Fruit fly (Drosophila melanogaster) whole organism, embryonic: ENCODE results near the gene Cyp6d4.

Experiments
- CG10431 ChIP-seq: fragments of 200-800 bp; sonication (Bioruptor generic); optimal IDR thresholded peaks from 3 replicates; lab custom pipeline; 2018; ENCODE audit warnings: missing biosample characterization, mild to moderate bottlenecking, missing genetic modification characterization
- CG10462 ChIP-seq: fragments of 200-800 bp; sonication (Bioruptor generic); optimal IDR thresholded peaks from 2 replicates; lab custom pipeline; 2016; ENCODE audit warnings: missing biosample characterization, missing genetic modification characterization
- CG13894 ChIP-seq: fragments of 200-800 bp; sonication (Bioruptor generic); optimal IDR thresholded peaks from 3 replicates; lab custom pipeline; 2018; ENCODE audit warnings: missing biosample characterization, mild to moderate bottlenecking, missing genetic modification characterization, moderate library complexity
- CG14860 ChIP-seq: fragments of 200-800 bp; sonication (Bioruptor generic); IDR thresholded peaks from 3 replicates; pipeline ENCODE4 v1.3.6; 2022; ENCODE audit warnings: missing biosample characterization, missing genetic modification characterization; ENCODE audit not compliant: partially characterized antibody
- CG15073 ChIP-seq: fragments of 200-800 bp; sonication (Bioruptor generic); optimal IDR thresholded peaks from 2 replicates; lab custom pipeline; 2016; ENCODE audit warnings: missing biosample characterization, missing genetic modification characterization
- CG1647 ChIP-seq: fragments of 200-800 bp; sonication (Bioruptor generic); optimal IDR thresholded peaks from 3 replicates; lab custom pipeline; 2016; ENCODE audit warnings: missing biosample characterization, missing genetic modification characterization
- CG17568 ChIP-seq: fragments of 200-800 bp; sonication (Bioruptor generic); optimal IDR thresholded peaks from 2 replicates; lab custom pipeline; 2018; ENCODE audit warnings: missing biosample characterization, mild to moderate bottlenecking, missing genetic modification characterization, moderate library complexity
- CG2116 ChIP-seq: fragments of 200-800 bp; sonication (Bioruptor generic); optimal IDR thresholded peaks from 3 replicates; lab custom pipeline; 2018; ENCODE audit warnings: missing biosample characterization, mild to moderate bottlenecking, missing genetic modification characterization
- CG2199 ChIP-seq: fragments of 200-800 bp; sonication (Bioruptor generic); IDR thresholded peaks from 3 replicates; pipeline ENCODE4 v1.3.6; 2022; ENCODE audit warnings: missing biosample characterization, missing genetic modification characterization
- CG3065 ChIP-seq: fragments of 200-800 bp; sonication (Bioruptor generic); optimal IDR thresholded peaks from 2 replicates; lab custom pipeline; 2016; ENCODE audit warnings: missing biosample characterization, missing genetic modification characterization
- CG4820 ChIP-seq: fragments of 200-800 bp; sonication (Bioruptor generic); optimal IDR thresholded peaks from 3 replicates; lab custom pipeline; 2016; ENCODE audit warnings: missing biosample characterization, missing genetic modification characterization
- CG5180 ChIP-seq: fragments of 200-800 bp; sonication (Bioruptor generic); optimal IDR thresholded peaks from 3 replicates; lab custom pipeline; 2017; ENCODE audit warnings: missing biosample characterization, missing genetic modification characterization, mild to moderate bottlenecking, moderate library complexity, missing genetic modification reagents
- CG5245 ChIP-seq: fragments of 200-800 bp; sonication (Bioruptor generic); optimal IDR thresholded peaks from 3 replicates; lab custom pipeline; 2016; ENCODE audit warnings: missing biosample characterization, missing genetic modification characterization
- CG6791 ChIP-seq: fragments of 200-800 bp; sonication (Bioruptor generic); IDR thresholded peaks from 3 replicates; pipeline ENCODE4 v1.3.6; 2022; ENCODE audit warnings: missing biosample characterization, missing genetic modification characterization; ENCODE audit not compliant: partially characterized antibody
- CG7372 ChIP-seq: fragments of 200-800 bp; sonication (Bioruptor generic); IDR thresholded peaks from 2 replicates; pipeline ENCODE4 v1.3.6; 2022; ENCODE audit warnings: missing biosample characterization, missing genetic modification characterization
- CG7987 ChIP-seq: fragments of 200-800 bp; sonication (Bioruptor generic); optimal IDR thresholded peaks from 2 replicates; lab custom pipeline; 2018; ENCODE audit warnings: missing biosample characterization, mild to moderate bottlenecking, missing genetic modification characterization, moderate library complexity
- Dad ChIP-seq: fragments of 200-800 bp; sonication (Bioruptor generic); optimal IDR thresholded peaks from 3 replicates; lab custom pipeline; 2016; ENCODE audit warnings: missing biosample characterization, missing genetic modification characterization
- Dll ChIP-seq: fragments of 200-800 bp; sonication (Bioruptor generic); IDR thresholded peaks from 4 replicates; pipeline ENCODE4 v1.3.6; 2022; ENCODE audit warnings: missing biosample characterization, missing genetic modification characterization; ENCODE audit not compliant: partially characterized antibody
- Dref ChIP-seq: fragments of 200-800 bp; sonication (Bioruptor generic); IDR thresholded peaks from 2 replicates; pipeline ENCODE4 v1.3.6; 2022; ENCODE audit warnings: missing biosample characterization, missing genetic modification characterization
- Gug ChIP-seq: fragments of 200-800 bp; sonication (Bioruptor generic); IDR thresholded peaks from 4 replicates; pipeline ENCODE4 v1.3.6; 2022; ENCODE audit warnings: missing biosample characterization, missing genetic modification characterization
- Hr39 ChIP-seq: fragments of >200 bp; optimal IDR thresholded peaks from 2 replicates; lab custom pipeline; 2017
- MTF-1 ChIP-seq: fragments of 200-800 bp; sonication (Bioruptor generic); optimal IDR thresholded peaks from 2 replicates; lab custom pipeline; 2018; ENCODE audit warnings: missing biosample characterization, mild to moderate bottlenecking, missing genetic modification characterization, borderline replicate concordance
- Med ChIP-seq: fragments of 200-800 bp; sonication (Bioruptor generic); peaks from one replicate; lab custom pipeline; 2016; ENCODE audit warnings: missing biosample characterization, missing genetic modification characterization, mild to moderate bottlenecking, inconsistent platforms, moderate library complexity
- Mrtf ChIP-seq: fragments of 200-800 bp; sonication (Bioruptor generic); IDR thresholded peaks from 3 replicates; pipeline ENCODE4 v1.3.6; 2022; ENCODE audit warnings: missing biosample characterization, missing genetic modification characterization
- Opbp ChIP-seq: fragments of 200-800 bp; sonication (Bioruptor generic); IDR thresholded peaks from 3 replicates; pipeline ENCODE4 v1.3.6; 2022; ENCODE audit warnings: missing biosample characterization, missing genetic modification characterization; ENCODE audit not compliant: partially characterized antibody
- Ravus ChIP-seq: fragments of 200-800 bp; sonication (Bioruptor generic); IDR thresholded peaks from 2 replicates; pipeline ENCODE4 v1.3.6; 2022; ENCODE audit warnings: missing biosample characterization, missing genetic modification characterization
- Rfx ChIP-seq: fragments of 200-800 bp; sonication (Bioruptor generic); IDR thresholded peaks from 2 replicates; pipeline ENCODE4 v1.3.6; 2022; ENCODE audit warnings: missing biosample characterization, missing genetic modification characterization
- bbx ChIP-seq: fragments of 200-800 bp; sonication (Bioruptor generic); IDR thresholded peaks from 2 replicates; pipeline ENCODE4 v1.3.6; 2022; ENCODE audit warnings: missing biosample characterization, missing genetic modification characterization; ENCODE audit not compliant: partially characterized antibody
- bsh ChIP-seq, 2 experiments: fragments of 200-800 bp; sonication (Bioruptor generic); optimal IDR thresholded peaks; 2 replicates each; lab custom pipeline; 2017 to 2018; ENCODE audit warnings: mild to moderate bottlenecking in 2 of 2, missing biosample characterization in 2 of 2, missing genetic modification characterization in 2 of 2, moderate library complexity in 1 of 2
- crol ChIP-seq: fragments of 200-800 bp; sonication (Bioruptor generic); IDR thresholded peaks from 2 replicates; pipeline ENCODE4 v1.3.6; 2022; ENCODE audit warnings: missing biosample characterization, missing genetic modification characterization
- dm ChIP-seq: fragments of 200-800 bp; sonication (Bioruptor generic); optimal IDR thresholded peaks from 3 replicates; lab custom pipeline; 2016; ENCODE audit warnings: missing biosample characterization, missing genetic modification characterization
- dmrt11E ChIP-seq: fragments of 200-800 bp; sonication (Bioruptor generic); optimal IDR thresholded peaks from 3 replicates; lab custom pipeline; 2018; ENCODE audit warnings: missing biosample characterization, mild to moderate bottlenecking, missing genetic modification characterization, moderate library complexity
- dmrt99B ChIP-seq: fragments of 200-800 bp; sonication (Bioruptor generic); optimal IDR thresholded peaks from 2 replicates; lab custom pipeline; 2018; ENCODE audit warnings: missing biosample characterization, mild to moderate bottlenecking, missing genetic modification characterization, moderate library complexity
- ftz-f1 ChIP-seq: fragments of 200-800 bp; sonication (Bioruptor generic); optimal IDR thresholded peaks from 2 replicates; lab custom pipeline; 2016; ENCODE audit warnings: missing biosample characterization, missing genetic modification characterization
- gcm ChIP-seq: fragments of 200-800 bp; sonication (Bioruptor generic); optimal IDR thresholded peaks from 2 replicates; lab custom pipeline; 2019; ENCODE audit warnings: missing biosample characterization, mild to moderate bottlenecking, missing genetic modification characterization, moderate library complexity
- hb ChIP-seq: fragments of 200-800 bp; sonication (Bioruptor generic); IDR thresholded peaks from 3 replicates; pipeline ENCODE4 v1.3.6; 2022; ENCODE audit warnings: missing biosample characterization, missing genetic modification characterization; ENCODE audit not compliant: partially characterized antibody
- lmd ChIP-seq: fragments of 200-800 bp; sonication (Bioruptor generic); IDR thresholded peaks from 2 replicates; pipeline ENCODE4 v1.3.6; 2022; ENCODE audit warnings: missing biosample characterization, missing genetic modification characterization
- lov ChIP-seq, 2 experiments: fragments of 200-800 bp in 1 of 2; fragments of >200 bp in 1 of 2; sonication (Bioruptor generic) in 1 of 2; IDR thresholded peaks in 1 of 2; optimal IDR thresholded peaks in 1 of 2; 2 replicates in 1 of 2; 3 replicates in 1 of 2; pipeline versions ENCODE4 v1.3.6 to Lab custom; 2017 to 2022; ENCODE audit warnings: missing biosample characterization in 1 of 2, missing genetic modification characterization in 1 of 2
- mam ChIP-seq: fragments of 200-800 bp; sonication (Bioruptor generic); optimal IDR thresholded peaks from 3 replicates; lab custom pipeline; 2016; ENCODE audit warnings: missing biosample characterization, missing genetic modification characterization
- nau ChIP-seq: fragments of 200-800 bp; sonication (Bioruptor generic); optimal IDR thresholded peaks from 3 replicates; lab custom pipeline; 2017; ENCODE audit warnings: missing biosample characterization, mild to moderate bottlenecking, missing genetic modification characterization, missing genetic modification reagents
- pfk ChIP-seq: fragments of 200-800 bp; sonication (Bioruptor generic); optimal IDR thresholded peaks from 2 replicates; lab custom pipeline; 2018; ENCODE audit warnings: missing biosample characterization, mild to moderate bottlenecking, missing genetic modification characterization, moderate library complexity
- pnt ChIP-seq: fragments of 200-800 bp; sonication (Bioruptor generic); optimal IDR thresholded peaks from 3 replicates; lab custom pipeline; 2016; ENCODE audit warnings: missing biosample characterization, missing genetic modification characterization
- pros ChIP-seq: fragments of 200-800 bp; sonication (Bioruptor generic); optimal IDR thresholded peaks from 3 replicates; lab custom pipeline; 2019; ENCODE audit warnings: missing biosample characterization, mild to moderate bottlenecking, missing genetic modification characterization, moderate library complexity
- run ChIP-seq: fragments of 200-800 bp; sonication (Bioruptor generic); optimal IDR thresholded peaks from 3 replicates; lab custom pipeline; 2018; ENCODE audit warnings: missing biosample characterization, mild to moderate bottlenecking, missing genetic modification characterization
- sna ChIP-seq: fragments of 200-800 bp; sonication (Bioruptor generic); IDR thresholded peaks from 2 replicates; pipeline ENCODE4 v1.3.6; 2022; ENCODE audit warnings: missing biosample characterization, missing genetic modification characterization; ENCODE audit not compliant: partially characterized antibody
- stc ChIP-seq: fragments of 200-800 bp; sonication (Bioruptor generic); IDR thresholded peaks from 2 replicates; pipeline ENCODE4 v1.3.6; 2022; ENCODE audit warnings: missing biosample characterization, missing genetic modification characterization
- tio ChIP-seq: fragments of 200-800 bp; sonication (Bioruptor generic); optimal IDR thresholded peaks from 2 replicates; lab custom pipeline; 2017; ENCODE audit warnings: missing biosample characterization, missing genetic modification characterization, inconsistent platforms

The Cyp6d4 gene

dm6 chr3R:22724149-22724973, 26.2 kb downstream of the Cyp6d4 start, which contains the start of gene Irp-1A (continued):
- peak; percentile 81 for TF ChIP-seq CG13894 (tag; lab: Kevin White, UChicago)
- no peak for TF ChIP-seq lov (optimal IDR thresholded peaks at IDR 0.05; lab: Kevin White, UChicago)
- TF ChIP-seq lov (GFP tag; IDR thresholded peaks at IDR 0.05; lab: Robert Waterston, UW), result 0 out of 3 replicates have a peak, but pooled peaks have one; percentile 57
- peak; percentile 73 for TF ChIP-seq CG2116 (GFP tag; lab: Kevin White, UChicago)
- TF ChIP-seq Dad (GFP tag; lab: Kevin White, UChicago), result no peak
- TF ChIP-seq lmd, result peak; percentile 72
- TF ChIP-seq ftz-f1 (GFP tag; lab: Kevin White, UChicago), result no peak
- peak; percentile 87 for TF ChIP-seq Dll (GFP tag; lab: Robert Waterston, UW)
- TF ChIP-seq bbx (GFP tag; lab: Robert Waterston, UW), result peak; percentile 82
- peak; percentile 86 for TF ChIP-seq Rfx (GFP tag; lab: Robert Waterston, UW)
- TF ChIP-seq pnt (GFP tag; lab: Kevin White, UChicago), result no peak
- TF ChIP-seq CG10462, result peak; percentile 31
- peak; percentile 65 for TF ChIP-seq CG3065 (GFP tag; lab: Kevin White, UChicago)
- TF ChIP-seq Dref (GFP tag; lab: Robert Waterston, UW), result peak; percentile 81
- peak; percentile 33 for TF ChIP-seq CG5180 (GFP tag; lab: Kevin White, UChicago)
- TF ChIP-seq Med, result peak; percentile 82
- TF ChIP-seq CG7372, result peak; percentile 57; the same call in 1 of the 2 replicates
- TF ChIP-seq CG15073 (GFP tag; lab: Kevin White, UChicago), result no peak
- peak; percentile 84 for TF ChIP-seq gcm (GFP tag; lab: Kevin White, UChicago)
- peak; percentile 78 for TF ChIP-seq sna
- TF ChIP-seq CG5245 (GFP tag; lab: Kevin White, UChicago), result no peak
- no peak for TF ChIP-seq pfk
- TF ChIP-seq Mrtf, result peak; percentile 35; the same call in 1 of the 3 replicates
- TF ChIP-seq hb (GFP tag; lab: Robert Waterston, UW), result peak; percentile 54; the same call in 1 of the 3 replicates
- TF ChIP-seq CG2199, result no peak
- peak; percentile 83 for TF ChIP-seq dmrt99B (tag; lab: Kevin White, UChicago)
- TF ChIP-seq Hr39 (lab: Kevin White, UChicago), result no peak
- peak; percentile 11 for TF ChIP-seq nau (GFP tag; lab: Kevin White, UChicago)
- no peak for TF ChIP-seq crol (GFP tag; lab: Robert Waterston, UW)
- peak; percentile 78 for TF ChIP-seq stc (GFP tag; lab: Robert Waterston, UW)
- TF ChIP-seq CG17568 (GFP tag; lab: Kevin White, UChicago), result no peak
- peak; percentile 67 for TF ChIP-seq run (tag; lab: Kevin White, UChicago)
- TF ChIP-seq Opbp (GFP tag; lab: Robert Waterston, UW), result peak; percentile 85
- TF ChIP-seq dm (GFP tag; lab: Kevin White, UChicago), result peak; percentile 35
- TF ChIP-seq CG7987 (GFP tag; lab: Kevin White, UChicago), result no peak
- peak; percentile 58 for TF ChIP-seq mam (GFP tag; lab: Kevin White, UChicago)
- TF ChIP-seq tio, result no peak
- peak; percentile 41; the same call in 1 of the 4 replicates for TF ChIP-seq Gug (GFP tag; lab: Robert Waterston, UW)
- TF ChIP-seq CG6791 (GFP tag; lab: Robert Waterston, UW), result peak; percentile 79
- TF ChIP-seq dmrt11E (tag; lab: Kevin White, UChicago), result peak; percentile 76
- peak; percentile 56; the same call in 2 of the 3 replicates for TF ChIP-seq CG14860 (GFP tag; lab: Robert Waterston, UW)
- TF ChIP-seq pros, result no peak
- TF ChIP-seq CG4820 (GFP tag; lab: Kevin White, UChicago), result peak; percentile 2
- TF ChIP-seq bsh (GFP tag; optimal IDR thresholded peaks at IDR 0.05; lab: Kevin White, UChicago), result peak in 1 of 2 experiments; percentile 83
- peak; percentile 2; the same call in 1 of the 2 replicates for TF ChIP-seq Ravus (GFP tag; lab: Robert Waterston, UW)
- no peak for TF ChIP-seq MTF-1
- peak; percentile 7 for TF ChIP-seq CG10431 (GFP tag; lab: Kevin White, UChicago)
- peak; percentile 10 for TF ChIP-seq CG1647 (GFP tag; lab: Kevin White, UChicago)
